Fruit fly (Drosophila melanogaster) whole organism, embryonic: ENCODE data around the gene Nprl3.

Experiments
- ATbp ChIP-seq: fragments of 200-800 bp; sonication (Bioruptor generic); optimal IDR thresholded peaks from 2 replicates; lab custom pipeline; 2017; ENCODE audit warnings: missing biosample characterization, mild to moderate bottlenecking, missing genetic modification characterization, missing genetic modification reagents
- Antp ChIP-seq: fragments of 200-800 bp; sonication (Bioruptor generic); optimal IDR thresholded peaks from 3 replicates; lab custom pipeline; 2016; ENCODE audit warnings: missing biosample characterization, missing genetic modification characterization
- Atf6 ChIP-seq: fragments of 200-800 bp; sonication (Bioruptor generic); IDR thresholded peaks from 2 replicates; pipeline ENCODE4 v1.3.6; 2022; ENCODE audit warnings: missing biosample characterization, missing genetic modification characterization
- CG1024 ChIP-seq: fragments of 200-800 bp; sonication (Bioruptor generic); IDR thresholded peaks from 2 replicates; pipeline ENCODE4 v1.3.6; 2022; ENCODE audit warnings: missing biosample characterization, missing genetic modification characterization
- CG10321 ChIP-seq: fragments of 200-800 bp; sonication (Bioruptor generic); IDR thresholded peaks from 2 replicates; pipeline ENCODE4 v1.3.6; 2022; ENCODE audit warnings: missing biosample characterization, missing genetic modification characterization
- CG10654 ChIP-seq: fragments of 200-800 bp; sonication (Bioruptor generic); optimal IDR thresholded peaks from 2 replicates; lab custom pipeline; 2016; ENCODE audit warnings: missing biosample characterization, missing genetic modification characterization
- CG11456 ChIP-seq: fragments of 200-800 bp; sonication (Bioruptor generic); IDR thresholded peaks from 3 replicates; pipeline ENCODE4 v1.3.6; 2022; ENCODE audit warnings: missing biosample characterization, missing genetic modification characterization
- CG14441 ChIP-seq: fragments of 200-800 bp; sonication (Bioruptor generic); IDR thresholded peaks from 2 replicates; pipeline ENCODE4 v1.3.6; 2022; ENCODE audit warnings: missing biosample characterization, missing genetic modification characterization
- CG1529 ChIP-seq: fragments of 200-800 bp; sonication (Bioruptor generic); optimal IDR thresholded peaks from 3 replicates; lab custom pipeline; 2018; ENCODE audit warnings: missing biosample characterization, missing genetic modification characterization
- CG15479 ChIP-seq: fragments of 200-800 bp; sonication (Bioruptor generic); optimal IDR thresholded peaks from 3 replicates; lab custom pipeline; 2019; ENCODE audit warnings: missing biosample characterization, mild to moderate bottlenecking, missing genetic modification characterization, moderate library complexity
- CG17186 ChIP-seq: fragments of 200-800 bp; sonication (Bioruptor generic); optimal IDR thresholded peaks from 3 replicates; lab custom pipeline; 2017; ENCODE audit warnings: missing biosample characterization, missing genetic modification reagents, missing genetic modification characterization
- CG18262 ChIP-seq: fragments of 200-800 bp; optimal IDR thresholded peaks from 3 replicates; lab custom pipeline; 2019; ENCODE audit warnings: missing biosample characterization, mild to moderate bottlenecking, missing genetic modification characterization, moderate library complexity
- CG18764 ChIP-seq: fragments of 200-800 bp; sonication (Bioruptor generic); optimal IDR thresholded peaks from 3 replicates; lab custom pipeline; 2016; ENCODE audit warnings: missing biosample characterization, missing genetic modification characterization
- CG2875 ChIP-seq: fragments of 200-800 bp; sonication (Bioruptor generic); optimal IDR thresholded peaks from 2 replicates; lab custom pipeline; 2017; ENCODE audit warnings: missing biosample characterization, mild to moderate bottlenecking, missing genetic modification characterization, missing genetic modification reagents
- CG30431 ChIP-seq: fragments of 200-800 bp; sonication (Bioruptor generic); optimal IDR thresholded peaks from 2 replicates; lab custom pipeline; 2017; ENCODE audit warnings: missing biosample characterization, missing genetic modification characterization
- CG32772 ChIP-seq: fragments of 200-800 bp; sonication (Bioruptor generic); IDR thresholded peaks from 2 replicates; pipeline ENCODE4 v1.3.6; 2022; ENCODE audit warnings: missing biosample characterization, missing genetic modification characterization
- CG34422 ChIP-seq: fragments of 200-800 bp; sonication (Bioruptor generic); IDR thresholded peaks from 3 replicates; pipeline ENCODE4 v1.3.6; 2022; ENCODE audit warnings: missing biosample characterization, missing genetic modification characterization
- CG3726 ChIP-seq: fragments of 200-800 bp; sonication (Bioruptor generic); IDR thresholded peaks from 3 replicates; pipeline ENCODE4, ENCODE4 v1.3.6; 2022; ENCODE audit warnings: missing biosample characterization, missing genetic modification characterization
- CG6683 ChIP-seq: fragments of 200-800 bp; sonication (Bioruptor generic); optimal IDR thresholded peaks from 2 replicates; lab custom pipeline; 2017; ENCODE audit warnings: missing biosample characterization, mild to moderate bottlenecking, missing genetic modification characterization, missing genetic modification reagents
- CG8089 ChIP-seq: fragments of 200-800 bp; sonication (Bioruptor generic); optimal IDR thresholded peaks from 3 replicates; lab custom pipeline; 2016; ENCODE audit warnings: missing biosample characterization, missing genetic modification characterization
- CG8944 ChIP-seq: fragments of 200-800 bp; sonication (Bioruptor generic); optimal IDR thresholded peaks from 3 replicates; lab custom pipeline; 2016; ENCODE audit warnings: missing biosample characterization, missing genetic modification characterization
- CG9817 ChIP-seq: fragments of 200-800 bp; sonication (Bioruptor generic); optimal IDR thresholded peaks from 2 replicates; lab custom pipeline; 2018; ENCODE audit warnings: missing biosample characterization, mild to moderate bottlenecking, missing genetic modification characterization, moderate library complexity
- CG9876 ChIP-seq: fragments of 200-800 bp; sonication (Bioruptor generic); optimal IDR thresholded peaks from 2 replicates; lab custom pipeline; 2016; ENCODE audit warnings: missing biosample characterization, missing genetic modification characterization
- D19A ChIP-seq: fragments of 200-800 bp; optimal IDR thresholded peaks from 3 replicates; lab custom pipeline; 2019; ENCODE audit warnings: missing biosample characterization, mild to moderate bottlenecking, missing genetic modification characterization, moderate library complexity
- Deaf1 ChIP-seq: fragments of 200-800 bp; optimal IDR thresholded peaks from 3 replicates; lab custom pipeline; 2019; ENCODE audit warnings: missing biosample characterization, mild to moderate bottlenecking, missing genetic modification characterization, moderate library complexity
- Doc3 ChIP-seq: fragments of 200-800 bp; sonication (Bioruptor generic); IDR thresholded peaks from 3 replicates; pipeline ENCODE4 v1.3.6; 2022; ENCODE audit warnings: missing biosample characterization, missing genetic modification characterization; ENCODE audit not compliant: partially characterized antibody
- Eip74EF ChIP-seq, 2 experiments: fragments of 200-800 bp in 1 of 2; fragments of >200 bp in 1 of 2; sonication (Bioruptor generic) in 1 of 2; optimal IDR thresholded peaks; 2 replicates each; lab custom pipeline; 2017 to 2019; ENCODE audit warnings: missing biosample characterization in 2 of 2, missing genetic modification characterization in 2 of 2, mild to moderate bottlenecking in 1 of 2, moderate library complexity in 1 of 2
- Fer1 ChIP-seq: fragments of 200-800 bp; sonication (Bioruptor generic); optimal IDR thresholded peaks from 2 replicates; lab custom pipeline; 2017; ENCODE audit warnings: missing biosample characterization, mild to moderate bottlenecking, missing genetic modification characterization
- Hey ChIP-seq: fragments of 200-800 bp; sonication (Bioruptor generic); optimal IDR thresholded peaks from 3 replicates; lab custom pipeline; 2018; ENCODE audit warnings: missing biosample characterization, mild to moderate bottlenecking, missing genetic modification characterization
- MESR4 ChIP-seq: fragments of 200-800 bp; sonication (Bioruptor generic); optimal IDR thresholded peaks from 2 replicates; lab custom pipeline; 2018; ENCODE audit warnings: missing biosample characterization, mild to moderate bottlenecking, missing genetic modification characterization, moderate library complexity
- NfI ChIP-seq: fragments of 200-800 bp; sonication (Bioruptor generic); optimal IDR thresholded peaks from 3 replicates; lab custom pipeline; 2018; ENCODE audit warnings: missing biosample characterization, mild to moderate bottlenecking, missing genetic modification characterization, moderate library complexity
- Oaz ChIP-seq: fragments of 200-800 bp; sonication (Bioruptor generic); IDR thresholded peaks from 2 replicates; pipeline ENCODE4 v1.3.6; 2022; ENCODE audit warnings: missing biosample characterization, missing genetic modification characterization
- Rx ChIP-seq: fragments of 200-800 bp; sonication (Bioruptor generic); IDR thresholded peaks from 2 replicates; pipeline ENCODE4 v1.3.6; 2022; ENCODE audit warnings: missing biosample characterization, missing genetic modification characterization
- TFAM ChIP-seq: fragments of 200-800 bp; sonication (Bioruptor generic); optimal IDR thresholded peaks from 2 replicates; lab custom pipeline; 2017; ENCODE audit warnings: missing biosample characterization, missing genetic modification characterization, inconsistent platforms
- Usf ChIP-seq: fragments of 200-800 bp; sonication (Bioruptor generic); optimal IDR thresholded peaks from 2 replicates; lab custom pipeline; 2017; ENCODE audit warnings: missing genotype, missing biosample characterization, missing genetic modification characterization
- ato ChIP-seq: fragments of 200-800 bp; sonication (Bioruptor generic); IDR thresholded peaks from 2 replicates; pipeline ENCODE4 v1.3.6; 2022; ENCODE audit warnings: missing biosample characterization, missing genetic modification characterization; ENCODE audit not compliant: partially characterized antibody
- dm ChIP-seq: fragments of 200-800 bp; sonication (Bioruptor generic); optimal IDR thresholded peaks from 3 replicates; lab custom pipeline; 2016; ENCODE audit warnings: missing biosample characterization, missing genetic modification characterization
- gcm2 ChIP-seq: fragments of 200-800 bp; sonication (Bioruptor generic); optimal IDR thresholded peaks from 2 replicates; lab custom pipeline; 2016; ENCODE audit warnings: missing biosample characterization, missing genetic modification characterization
- gfzf ChIP-seq: fragments of 200-800 bp; sonication (Bioruptor generic); optimal IDR thresholded peaks from 2 replicates; lab custom pipeline; 2016; ENCODE audit warnings: missing biosample characterization, mild to moderate bottlenecking, missing genetic modification characterization, moderate library complexity
- gro ChIP-seq: fragments of 200-800 bp; sonication (Bioruptor generic); optimal IDR thresholded peaks from 2 replicates; lab custom pipeline; 2016; ENCODE audit warnings: missing biosample characterization, missing genetic modification characterization
- her ChIP-seq: fragments of 200-800 bp; sonication (Bioruptor generic); optimal IDR thresholded peaks from 2 replicates; lab custom pipeline; 2016; ENCODE audit warnings: missing biosample characterization, missing genetic modification characterization
- inv ChIP-seq: fragments of 200-800 bp; sonication (Bioruptor generic); IDR thresholded peaks from 2 replicates; pipeline ENCODE4 v1.3.6; 2022; ENCODE audit warnings: missing biosample characterization, missing genetic modification characterization; ENCODE audit not compliant: partially characterized antibody
- klu ChIP-seq: fragments of 200-800 bp; sonication (Bioruptor generic); IDR thresholded peaks from 2 replicates; pipeline ENCODE4 v1.3.6; 2022; ENCODE audit warnings: missing biosample characterization, missing genetic modification characterization
- lilli ChIP-seq: fragments of 200-800 bp; sonication (Bioruptor generic); optimal IDR thresholded peaks from 3 replicates; lab custom pipeline; 2016; ENCODE audit warnings: missing biosample characterization, missing genetic modification characterization
- lmd ChIP-seq: fragments of 200-800 bp; sonication (Bioruptor generic); IDR thresholded peaks from 2 replicates; pipeline ENCODE4 v1.3.6; 2022; ENCODE audit warnings: missing biosample characterization, missing genetic modification characterization
- mirr ChIP-seq: fragments of 200-800 bp; sonication (Bioruptor generic); optimal IDR thresholded peaks from 3 replicates; lab custom pipeline; 2018; ENCODE audit warnings: missing biosample characterization, mild to moderate bottlenecking, missing genetic modification characterization
- org-1 ChIP-seq: fragments of 200-800 bp; sonication (Bioruptor generic); optimal IDR thresholded peaks from 2 replicates; lab custom pipeline; 2017; ENCODE audit warnings: missing biosample characterization, missing genetic modification characterization
- seq ChIP-seq: fragments of 200-800 bp; sonication (Bioruptor generic); IDR thresholded peaks from 2 replicates; pipeline ENCODE4 v1.3.6; 2022; ENCODE audit warnings: missing biosample characterization, missing genetic modification characterization
- tna ChIP-seq: fragments of 200-800 bp; sonication (Bioruptor generic); IDR thresholded peaks from 2 replicates; pipeline ENCODE4 v1.3.6; 2022; ENCODE audit warnings: missing biosample characterization, missing genetic modification characterization; ENCODE audit not compliant: partially characterized antibody
- tx ChIP-seq: fragments of 200-800 bp; sonication (Bioruptor generic); optimal IDR thresholded peaks from 2 replicates; lab custom pipeline; 2016; ENCODE audit warnings: missing biosample characterization, missing genetic modification characterization
- zen2 ChIP-seq: fragments of 200-800 bp; sonication (Bioruptor generic); IDR thresholded peaks from 3 replicates; pipeline ENCODE4 v1.3.6; 2022; ENCODE audit warnings: missing biosample characterization, missing genetic modification characterization; ENCODE audit not compliant: partially characterized antibody

Nprl3 gene

dm6 chr3L:14036867-14037313 is 35.2 kb upstream of the Nprl3 start, which contains the start of gene Hsp110 (continued):
- peak; percentile 58 for TF ChIP-seq gro (GFP tag; lab: Kevin White, UChicago)
- peak; percentile 99 for TF ChIP-seq ato
- TF ChIP-seq CG10321 (GFP tag; lab: Robert Waterston, UW) = no peak
- TF ChIP-seq Usf (GFP tag; lab: Kevin White, UChicago) = no peak
- no peak for TF ChIP-seq CG8944 (GFP tag; lab: Kevin White, UChicago)
- TF ChIP-seq CG10654 (GFP tag; lab: Kevin White, UChicago) = no peak
- no peak for TF ChIP-seq CG8089
- peak; percentile 99 for TF ChIP-seq inv
- TF ChIP-seq CG18262 (tag; lab: Kevin White, UChicago) = no peak
- TF ChIP-seq Doc3 (GFP tag; lab: Robert Waterston, UW) = peak; percentile 95
- TF ChIP-seq NfI (GFP tag; lab: Kevin White, UChicago) = no peak
- no peak for TF ChIP-seq Deaf1
- no peak for TF ChIP-seq ATbp
- peak; percentile 55; the same call in 1 of the 2 replicates for TF ChIP-seq CG32772 (GFP tag; lab: Robert Waterston, UW)
- no peak for TF ChIP-seq Hey (tag; lab: Kevin White, UChicago)
- peak; percentile 45 for TF ChIP-seq MESR4 (GFP tag; lab: Kevin White, UChicago)
- no peak for TF ChIP-seq org-1 (GFP tag; lab: Kevin White, UChicago)
- no peak for TF ChIP-seq CG18764 (GFP tag; lab: Kevin White, UChicago)
- TF ChIP-seq tx (GFP tag; lab: Kevin White, UChicago) = no peak
- TF ChIP-seq seq (GFP tag; lab: Robert Waterston, UW) = no peak
- TF ChIP-seq CG15479 = no peak
- peak; percentile 99 for TF ChIP-seq tna
- no peak for TF ChIP-seq CG1529 (GFP tag; lab: Kevin White, UChicago)
- TF ChIP-seq CG6683 (GFP tag; lab: Kevin White, UChicago) = no peak
- no peak for TF ChIP-seq CG30431 (GFP tag; lab: Kevin White, UChicago)
- peak in 1 of 2 experiments; percentile 17 for TF ChIP-seq Eip74EF (GFP tag; optimal IDR thresholded peaks at IDR 0.05; lab: Kevin White, UChicago)
- peak; percentile 57 for TF ChIP-seq CG17186 (GFP tag; lab: Kevin White, UChicago)
- no peak for TF ChIP-seq CG11456 (GFP tag; lab: Robert Waterston, UW)
- TF ChIP-seq gcm2 = no peak
- no peak for TF ChIP-seq CG9817 (tag; lab: Kevin White, UChicago)
- TF ChIP-seq TFAM (GFP tag; lab: Kevin White, UChicago) = no peak
- no peak for TF ChIP-seq CG14441
- no peak for TF ChIP-seq CG1024 (GFP tag; lab: Robert Waterston, UW)
- TF ChIP-seq gfzf (GFP tag; lab: Kevin White, UChicago) = peak; percentile 27
- TF ChIP-seq Fer1 (GFP tag; lab: Kevin White, UChicago) = peak; percentile 55
- no peak for TF ChIP-seq Oaz (GFP tag; lab: Robert Waterston, UW)
- TF ChIP-seq lmd (GFP tag; lab: Robert Waterston, UW) = no peak
- TF ChIP-seq her (GFP tag; lab: Kevin White, UChicago) = peak; percentile 49
- TF ChIP-seq CG3726 (GFP tag; lab: Robert Waterston, UW) = no peak
- TF ChIP-seq Atf6 (GFP tag; lab: Robert Waterston, UW) = peak; percentile 19; the same call in 1 of the 2 replicates
- no peak for TF ChIP-seq Rx (GFP tag; lab: Robert Waterston, UW)
- TF ChIP-seq D19A (tag; lab: Kevin White, UChicago) = no peak
- TF ChIP-seq dm = peak; percentile 83
- TF ChIP-seq mirr (GFP tag; lab: Kevin White, UChicago) = peak; percentile 51
- TF ChIP-seq CG2875 = no peak
- peak; percentile 99 for TF ChIP-seq zen2
- TF ChIP-seq lilli (GFP tag; lab: Kevin White, UChicago) = peak; percentile 62
- TF ChIP-seq Antp = no peak
- no peak for TF ChIP-seq CG9876 (GFP tag; lab: Kevin White, UChicago)
- TF ChIP-seq klu = no peak
- peak; percentile 83; the same call in 1 of the 3 replicates for TF ChIP-seq CG34422 (GFP tag; lab: Robert Waterston, UW)
